Worm (Caenorhabditis elegans): ENCODE data around the gene C45B11.9.

Gene C45B11.9

DNA sequence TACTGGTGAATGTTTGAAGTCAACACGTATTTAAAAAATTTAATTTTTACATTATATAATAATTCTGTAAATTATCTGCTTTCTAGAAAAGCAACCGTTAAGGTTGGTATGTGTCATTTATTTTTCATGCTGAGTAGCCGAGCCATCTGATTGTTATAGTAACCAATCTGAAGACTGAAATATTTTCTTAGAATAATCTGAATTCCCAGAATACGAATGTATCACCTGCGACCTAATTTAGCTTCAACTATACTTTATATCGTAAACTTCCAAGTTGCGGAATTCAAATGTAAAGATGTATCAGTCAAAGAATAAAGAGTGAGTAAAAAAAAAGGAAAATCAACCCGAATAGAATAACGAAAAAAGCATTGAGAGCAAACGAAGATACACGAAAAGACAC lies 6.9 kb upstream of the C45B11.9 start:
- TF ChIP-seq repo-1 (tag; optimal IDR thresholded peaks at IDR 0.05) (no peak), lin-35 (GFP tag; optimal IDR thresholded peaks at IDR 0.05) (no peak), bed-2 (GFP tag; IDR thresholded peaks at IDR 0.05) (no peak)

DNA sequence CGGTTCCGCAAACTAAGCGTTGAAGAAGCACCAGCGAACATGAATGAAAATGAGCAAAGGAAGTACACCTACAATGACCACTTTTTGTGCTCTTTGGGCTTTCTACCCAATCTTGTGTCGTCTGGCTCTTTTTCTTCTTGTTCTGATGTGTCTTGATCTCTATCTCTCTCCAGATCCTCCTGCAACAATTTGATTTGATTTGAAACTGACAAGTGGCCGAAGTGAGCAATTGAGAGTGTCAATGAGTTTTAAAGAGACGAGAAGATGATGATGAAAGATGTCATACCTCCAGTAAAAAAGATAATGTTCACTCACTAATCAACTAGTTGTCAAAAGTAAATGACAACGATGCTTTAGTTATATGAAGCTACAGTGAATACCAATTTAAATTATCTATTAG lies 5.4 kb upstream of the C45B11.9 start, which contains the start of gene pptr-2:
Gene pptr-2 (minus strand): TSS at position 184 of the 400 bp plus-strand sequence.
- TF ChIP-seq nhr-80 (tag; optimal IDR thresholded peaks at IDR 0.05) (no peak), tbx-9 (tag; optimal IDR thresholded peaks at IDR 0.05; ENCODE audit: borderline replicate concordance) (no peak), ekl-4 (GFP tag; IDR thresholded peaks at IDR 0.05) (no peak), chd-7 (tag; optimal IDR thresholded peaks at IDR 0.05) (no peak), Y95B8A.8 (GFP tag; IDR thresholded peaks at IDR 0.05) (no peak), Y56A3A.18 (GFP tag; IDR thresholded peaks at IDR 0.05) (no peak), ceh-100 (GFP tag; IDR thresholded peaks at IDR 0.05) (no peak), die-1 (tag; optimal IDR thresholded peaks at IDR 0.05) (no peak), unc-62 (GFP tag; optimal IDR thresholded peaks at IDR 0.05) (no peak), egl-44 (GFP tag; IDR thresholded peaks at IDR 0.05) (no peak), mes-4 (tag; optimal IDR thresholded peaks at IDR 0.05) (no peak), F57C9.4 (tag; optimal IDR thresholded peaks at IDR 0.05) (no peak), akir-1 (GFP tag; optimal IDR thresholded peaks at IDR 0.05) (no peak), dpl-1 (GFP tag; optimal IDR thresholded peaks at IDR 0.05) (no peak), lin-54 (GFP tag; optimal IDR thresholded peaks at IDR 0.05) (no peak), let-607 (tag; optimal IDR thresholded peaks at IDR 0.05) (no peak)

DNA sequence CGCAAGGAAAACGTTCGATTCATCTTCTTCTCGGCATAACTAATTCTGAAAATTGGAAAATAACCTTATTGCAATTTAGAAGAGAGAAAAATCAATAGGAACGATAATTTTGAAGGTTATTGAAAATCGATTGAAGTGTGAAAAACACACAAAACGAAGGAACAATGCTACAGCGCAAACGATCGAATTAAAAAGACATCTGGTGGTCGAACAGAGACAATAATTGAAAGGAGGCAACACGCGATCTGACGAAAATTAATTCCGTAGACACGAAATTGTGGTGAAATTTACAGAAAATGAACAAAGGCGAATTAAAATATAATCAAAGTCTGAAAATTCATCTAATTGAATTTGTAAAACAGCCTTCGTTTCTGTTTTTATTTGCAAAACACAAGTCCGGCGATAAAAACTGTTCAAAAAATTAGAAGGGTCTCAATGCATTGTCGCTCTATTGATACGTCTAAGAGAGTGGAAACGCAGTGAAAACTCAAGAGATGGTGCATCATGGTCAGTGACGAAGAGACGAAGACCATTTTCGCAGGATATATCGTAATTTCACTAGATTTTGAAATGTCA lies 653 bp upstream of the C45B11.9 start, which contains the start of gene pak-2:
Gene pak-2 (minus strand): TSS at position 51 of the 576 bp plus-strand sequence.
- TF ChIP-seq ztf-6 (GFP tag; IDR thresholded peaks at IDR 0.05), result no peak
- no peak for TF ChIP-seq hrde-1 (tag; optimal IDR thresholded peaks at IDR 0.05; ENCODE audit: borderline replicate concordance)
- TF ChIP-seq athp-1 (tag; optimal IDR thresholded peaks at IDR 0.05), result no peak
- TF ChIP-seq tlf-1 (GFP tag; optimal IDR thresholded peaks at IDR 0.05), result no peak
- TF ChIP-seq C17E4.6 (GFP tag; IDR thresholded peaks at IDR 0.05), result no peak
- TF ChIP-seq unc-62 (GFP tag; optimal IDR thresholded peaks at IDR 0.05), result no peak
- TF ChIP-seq Y53F4B.3 (GFP tag; IDR thresholded peaks at IDR 0.05), result no peak
- TF ChIP-seq ceh-27 (GFP tag; optimal IDR thresholded peaks at IDR 0.05), result peak; percentile 84
- no peak for TF ChIP-seq unc-130 (GFP tag; optimal IDR thresholded peaks at IDR 0.05)
- TF ChIP-seq attf-3 (GFP tag; conservative IDR thresholded peaks at IDR 0.05), result peak; percentile 51; the same call in 1 of the 2 replicates
- TF ChIP-seq egl-44 (GFP tag; IDR thresholded peaks at IDR 0.05), result no peak
- TF ChIP-seq lin-35 (GFP tag; optimal IDR thresholded peaks at IDR 0.05), result peak in 1 of 3 experiments; percentile 42
- peak; percentile 48 for TF ChIP-seq lin-54 (GFP tag; optimal IDR thresholded peaks at IDR 0.05)
- TF ChIP-seq cebp-1 (GFP tag; IDR thresholded peaks at IDR 0.05), result no peak
- peak; percentile 55 for TF ChIP-seq cebp-1 (tag; optimal IDR thresholded peaks at IDR 0.05)
- TF ChIP-seq attf-6 (GFP tag; IDR thresholded peaks at IDR 0.05), result no peak
- peak; percentile 83 for TF ChIP-seq attf-5 (GFP tag; optimal IDR thresholded peaks at IDR 0.05)
- peak; percentile 86 for TF ChIP-seq F23B12.7 (tag; optimal IDR thresholded peaks at IDR 0.05; ENCODE audit: insufficient read depth)
- no peak for TF ChIP-seq B0019.2 (GFP tag; conservative IDR thresholded peaks at IDR 0.05)
- TF ChIP-seq akir-1 (GFP tag; optimal IDR thresholded peaks at IDR 0.05), result peak; percentile 64
- TF ChIP-seq snpc-4 (GFP tag; optimal IDR thresholded peaks at IDR 0.05), result no peak
- peak in 1 of 4 experiments; percentile 38 for TF ChIP-seq snpc-4 (tag; optimal IDR thresholded peaks at IDR 0.05)
- no peak for TF ChIP-seq ZK185.1 (tag; optimal IDR thresholded peaks at IDR 0.05; ENCODE audit: poor library complexity, severe bottlenecking)
- peak; percentile 54; the same call in 1 of the 2 replicates for TF ChIP-seq pbrm-1 (GFP tag; IDR thresholded peaks at IDR 0.05)
- TF ChIP-seq him-1 (tag; optimal IDR thresholded peaks at IDR 0.05), result no peak
- 0 out of 2 replicates have a peak, but pooled peaks have one; percentile 36 for TF ChIP-seq aptf-2 (GFP tag; conservative IDR thresholded peaks at IDR 0.05)
- no peak for TF ChIP-seq snpc-3.4 (tag; optimal IDR thresholded peaks at IDR 0.05)
- TF ChIP-seq hmg-1.2 (GFP tag; IDR thresholded peaks at IDR 0.05), result peak; percentile 58; the same call in 1 of the 2 replicates
- no peak for TF ChIP-seq rec-8 (tag; optimal IDR thresholded peaks at IDR 0.05)
- peak; percentile 12 for TF ChIP-seq efl-1 (GFP tag; optimal IDR thresholded peaks at IDR 0.05)
